Worm (Caenorhabditis elegans) whole organism, mixed stage, embryonic: ENCODE data around the gene rml-1.
"Not testable (repeated sequence)": the region's sequence is repeated elsewhere in the genome, so short reads cannot be mapped to it uniquely, and the experiment has no call there.

ENCODE experiments used
- M03D4.4 ChIP-seq: sonication (generic microtip); optimal IDR thresholded peaks from 2 replicates; lab custom pipeline; 2017; ENCODE audit warnings: mild to moderate bottlenecking, missing genetic modification characterization, missing compliant biosample characterization
- bed-3 ChIP-seq: fragments of 200-800 bp; sonication (Bioruptor generic); optimal IDR thresholded peaks from 3 replicates; lab custom pipeline; 2018; ENCODE audit warnings: mild to moderate bottlenecking, missing genetic modification characterization, moderate library complexity, missing compliant biosample characterization
- blmp-1 ChIP-seq: fragments of 150-350 bp; optimal IDR thresholded peaks from 2 replicates; lab custom pipeline; 2014; ENCODE audit warnings: missing biosample characterization, missing genetic modification characterization
- ceh-39 ChIP-seq: fragments of 150-350 bp; optimal IDR thresholded peaks from 2 replicates; lab custom pipeline; 2014; ENCODE audit warnings: missing biosample characterization, missing genetic modification characterization
- ceh-43 ChIP-seq: fragments of 200-800 bp; sonication (Bioruptor generic); optimal IDR thresholded peaks from 2 replicates; lab custom pipeline; 2018; ENCODE audit warnings: mild to moderate bottlenecking, missing genetic modification characterization, moderate library complexity, missing compliant biosample characterization
- ceh-83 ChIP-seq: fragments of 200-800 bp; sonication (Bioruptor generic); optimal IDR thresholded peaks from 2 replicates; lab custom pipeline; 2018; ENCODE audit warnings: mild to moderate bottlenecking, missing genetic modification characterization, missing compliant biosample characterization
- ces-1 ChIP-seq: fragments of 150-350 bp; optimal IDR thresholded peaks from 2 replicates; lab custom pipeline; 2014; ENCODE audit warnings: missing biosample characterization, missing genetic modification reagents, missing genetic modification characterization
- cnd-1 ChIP-seq: fragments of 200-800 bp; sonication (Bioruptor generic); optimal IDR thresholded peaks from 2 replicates; lab custom pipeline; 2018; ENCODE audit warnings: mild to moderate bottlenecking, missing genetic modification characterization, missing compliant biosample characterization
- drap-1 ChIP-seq: fragments of 200-800 bp; sonication (Bioruptor generic); optimal IDR thresholded peaks from 3 replicates; lab custom pipeline; 2018; ENCODE audit warnings: mild to moderate bottlenecking, missing genetic modification characterization, missing compliant biosample characterization
- elt-3 ChIP-seq: fragments of 150-350 bp; optimal IDR thresholded peaks from 2 replicates; lab custom pipeline; 2014; ENCODE audit warnings: missing biosample characterization, missing genetic modification characterization
- flh-1 ChIP-seq: fragments of 200-800 bp; sonication (Bioruptor generic); optimal IDR thresholded peaks from 2 replicates; lab custom pipeline; 2018; ENCODE audit warnings: mild to moderate bottlenecking, missing genetic modification characterization, moderate library complexity, missing compliant biosample characterization
- hlh-1 ChIP-seq: fragments of 150-350 bp; optimal IDR thresholded peaks from 2 replicates; lab custom pipeline; 2014; ENCODE audit warnings: missing biosample characterization, missing genetic modification reagents, missing genetic modification characterization
- lin-13 ChIP-seq: fragments of 150-350 bp; optimal IDR thresholded peaks from 2 replicates; lab custom pipeline; 2014; ENCODE audit warnings: missing biosample characterization, missing genetic modification characterization
- lsy-2 ChIP-seq: fragments of 150-350 bp; optimal IDR thresholded peaks from 2 replicates; lab custom pipeline; 2014; ENCODE audit warnings: missing biosample characterization, missing genetic modification characterization
- mab-5 ChIP-seq: fragments of 150-350 bp; optimal IDR thresholded peaks from 2 replicates; lab custom pipeline; 2014; ENCODE audit warnings: missing biosample characterization, missing genetic modification characterization
- mep-1 ChIP-seq: fragments of 150-350 bp; optimal IDR thresholded peaks from 2 replicates; lab custom pipeline; 2017; ENCODE audit warnings: missing biosample characterization, missing genetic modification reagents, missing genetic modification characterization, inconsistent platforms
- mls-2 ChIP-seq: sonication (generic microtip); optimal IDR thresholded peaks from 2 replicates; lab custom pipeline; 2016; ENCODE audit warnings: mild to moderate bottlenecking, missing genetic modification characterization, moderate library complexity, missing compliant biosample characterization
- nhr-12 ChIP-seq: fragments of 150-350 bp; optimal IDR thresholded peaks from 2 replicates; lab custom pipeline; 2014; ENCODE audit warnings: missing biosample characterization, missing genetic modification characterization
- nhr-2 ChIP-seq: fragments of 150-350 bp; optimal IDR thresholded peaks from 2 replicates; lab custom pipeline; 2014; ENCODE audit warnings: missing biosample characterization, missing genetic modification characterization
- nhr-237 ChIP-seq: fragments of 150-350 bp; optimal IDR thresholded peaks from 2 replicates; lab custom pipeline; 2014; ENCODE audit warnings: missing biosample characterization, missing genetic modification characterization
- nhr-28 ChIP-seq: fragments of 150-350 bp; optimal IDR thresholded peaks from 2 replicates; lab custom pipeline; 2014; ENCODE audit warnings: missing biosample characterization, missing genetic modification characterization
- nhr-76 ChIP-seq: sonication (generic microtip); optimal IDR thresholded peaks from 2 replicates; lab custom pipeline; 2017; ENCODE audit warnings: missing biosample characterization, missing genetic modification characterization
- pha-4 ChIP-seq: fragments of 150-350 bp; optimal IDR thresholded peaks from 2 replicates; lab custom pipeline; 2018; ENCODE audit warnings: missing biosample characterization, missing genetic modification reagents, missing genetic modification characterization
- snpc-4 ChIP-seq: fragments of 150-350 bp; optimal IDR thresholded peaks from 2 replicates; lab custom pipeline; 2014; ENCODE audit warnings: missing biosample characterization, missing genetic modification characterization
- sptf-1 ChIP-seq: sonication (generic microtip); optimal IDR thresholded peaks from 2 replicates; lab custom pipeline; 2017; ENCODE audit warnings: mild to moderate bottlenecking, missing genetic modification characterization, moderate library complexity, missing compliant biosample characterization
- tbx-8 ChIP-seq: fragments of 200-800 bp; sonication (Bioruptor generic); optimal IDR thresholded peaks from 2 replicates; lab custom pipeline; 2018; ENCODE audit warnings: mild to moderate bottlenecking, missing genetic modification characterization, moderate library complexity, missing compliant biosample characterization
- unc-120 ChIP-seq: sonication (generic microtip); optimal IDR thresholded peaks from 2 replicates; lab custom pipeline; 2017; ENCODE audit warnings: missing genetic modification characterization, missing compliant biosample characterization; ENCODE audit not compliant: poor library complexity, severe bottlenecking
- unc-39 ChIP-seq: fragments of 150-350 bp; optimal IDR thresholded peaks from 2 replicates; lab custom pipeline; 2014; ENCODE audit warnings: missing biosample characterization, missing genetic modification characterization
- unc-62 ChIP-seq: fragments of 150-350 bp; optimal IDR thresholded peaks from 2 replicates; lab custom pipeline; 2014; ENCODE audit warnings: missing biosample characterization, missing genetic modification reagents, missing genetic modification characterization
- zip-8 ChIP-seq: fragments of 150-350 bp; optimal IDR thresholded peaks from 2 replicates; lab custom pipeline; 2014; ENCODE audit warnings: missing biosample characterization, missing genetic modification characterization
- ztf-11 ChIP-seq: fragments of 150-350 bp; optimal IDR thresholded peaks from 2 replicates; lab custom pipeline; 2014; ENCODE audit warnings: missing biosample characterization, missing genetic modification characterization

The rml-1 gene

DNA sequence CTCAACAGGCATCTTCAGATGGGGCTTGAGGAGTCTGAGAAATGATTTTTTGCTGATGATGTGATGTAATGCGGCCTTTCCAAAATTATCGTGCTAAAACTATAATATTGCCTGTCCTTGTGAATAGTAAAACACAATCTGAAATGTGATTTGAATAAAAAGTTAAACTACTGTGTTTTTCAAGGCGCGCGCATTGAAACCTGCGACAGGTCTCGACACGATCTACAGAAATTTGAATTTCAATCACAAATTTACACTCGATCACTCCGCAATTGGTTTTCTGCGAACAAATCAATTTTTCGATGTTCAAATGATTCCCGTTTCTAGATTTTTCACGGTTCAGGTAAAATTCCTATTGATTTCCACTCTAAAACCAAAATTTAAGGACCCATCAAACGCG is 12.2 kb downstream of the rml-1 start, which contains the start of gene toca-2:
Gene toca-2 (plus strand): TSS at position 208 of the 400 bp plus-strand sequence.
- TF ChIP-seq pha-4 (tag; lab: Kevin White, UChicago) (no peak), drap-1 (no peak), ces-1 (no peak)
- TF ChIP-seq, all 35 proteins: peak for 0

ce11 chrIII:13751144-13751543 is 16.7 kb downstream of the rml-1 start, which contains the start of gene mlc-7:
TSS of gene mlc-7 (plus strand) at chrIII:13751444.
- TF ChIP-seq ztf-11 (tag; lab: Kevin White, UChicago); ceh-39; sptf-1 (tag; lab: Kevin White, UChicago): not testable (repeated sequence)

DNA sequence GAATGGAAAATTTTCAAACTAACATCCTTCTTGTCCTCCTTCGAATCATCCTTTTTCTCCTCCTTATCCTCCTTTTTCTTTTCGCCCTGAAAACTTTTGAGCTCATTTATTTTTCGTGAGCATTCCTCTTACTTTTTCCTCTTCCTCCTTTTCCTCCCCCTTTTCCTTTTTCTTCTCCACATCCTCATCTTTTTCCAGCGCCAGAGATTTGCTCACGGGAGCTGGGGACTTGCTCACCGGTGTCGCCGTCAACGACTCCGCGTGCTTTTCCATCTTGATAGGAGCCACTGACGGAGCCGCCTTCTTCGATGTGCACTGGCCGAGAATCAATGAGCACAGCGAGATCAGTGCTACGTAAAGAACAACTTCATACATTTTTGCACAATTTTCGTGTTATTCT is 19.6 kb downstream of the rml-1 start, which contains the start of gene K08E3.2:
Gene K08E3.2 (minus strand): TSS at position 375 of the 400 bp plus-strand sequence.
- TF ChIP-seq ceh-43 (GFP tag; lab: Kevin White, UChicago): no peak
- no peak for TF ChIP-seq hlh-1 (tag; lab: Kevin White, UChicago)
- no peak for TF ChIP-seq nhr-76 (tag; lab: Kevin White, UChicago)
- TF ChIP-seq nhr-237 (tag; lab: Kevin White, UChicago): no peak
- no peak for TF ChIP-seq zip-8 (tag; lab: Kevin White, UChicago)
- TF ChIP-seq ceh-83 (GFP tag; lab: Kevin White, UChicago): no peak
- TF ChIP-seq unc-39 (tag; lab: Kevin White, UChicago): no peak
- TF ChIP-seq cnd-1 (tag; lab: Kevin White, UChicago): no peak
- no peak for TF ChIP-seq nhr-2
- TF ChIP-seq mls-2 (tag; lab: Kevin White, UChicago): no peak
- TF ChIP-seq sptf-1 (tag; lab: Kevin White, UChicago): no peak
- no peak for TF ChIP-seq unc-120
- no peak for TF ChIP-seq ztf-11 (tag; lab: Kevin White, UChicago)
- no peak for TF ChIP-seq flh-1
- TF ChIP-seq nhr-28 (tag; lab: Kevin White, UChicago): no peak
- TF ChIP-seq lin-13 (tag; lab: Kevin White, UChicago): no peak
- TF ChIP-seq blmp-1 (tag; lab: Kevin White, UChicago): no peak
- no peak for TF ChIP-seq elt-3 (tag; lab: Kevin White, UChicago)
- TF ChIP-seq, all 35 proteins: peak for 0

DNA sequence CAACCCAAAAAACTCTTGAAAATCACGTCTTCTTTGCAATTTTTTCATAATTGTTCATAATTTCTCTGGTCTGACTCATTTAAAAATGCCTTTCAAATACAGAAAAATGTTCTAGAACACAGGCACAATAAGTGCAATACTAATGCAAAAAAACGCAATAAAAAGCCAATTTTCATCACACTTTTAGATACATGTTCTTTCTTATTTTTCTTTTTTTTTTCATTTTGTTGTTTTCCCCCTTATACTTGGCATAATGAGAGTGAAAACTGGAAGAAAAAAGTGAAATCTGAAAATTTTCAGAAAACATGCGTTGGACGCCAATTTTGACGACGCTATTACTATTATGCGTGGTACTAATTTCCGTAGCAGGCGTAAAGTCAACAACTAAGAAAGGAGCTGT is 24.0 kb downstream of the rml-1 start, which contains the start of gene tyr-2:
Gene tyr-2 (plus strand): TSS at position 301 of the 400 bp plus-strand sequence.
- TF ChIP-seq lsy-2: no peak
- no peak for TF ChIP-seq sptf-1 (tag; lab: Kevin White, UChicago)
- TF ChIP-seq nhr-12 (tag; lab: Kevin White, UChicago): no peak
- TF ChIP-seq mab-5: no peak
- no peak for TF ChIP-seq lin-13 (tag; lab: Kevin White, UChicago)
- TF ChIP-seq zip-8 (tag; lab: Kevin White, UChicago): no peak
- no peak for TF ChIP-seq snpc-4 (tag; lab: Kevin White, UChicago)
- no peak for TF ChIP-seq unc-62 (GFP tag; lab: Kevin White, UChicago)
- TF ChIP-seq flh-1: no peak
- no peak for TF ChIP-seq tbx-8 (GFP tag; lab: Kevin White, UChicago)
- TF ChIP-seq mep-1 (tag; lab: Kevin White, UChicago): no peak
- no peak for TF ChIP-seq nhr-237 (tag; lab: Kevin White, UChicago)
- no peak for TF ChIP-seq mls-2 (tag; lab: Kevin White, UChicago)
- TF ChIP-seq nhr-76 (tag; lab: Kevin White, UChicago): no peak
- TF ChIP-seq ztf-11 (tag; lab: Kevin White, UChicago): no peak
- TF ChIP-seq ceh-83 (GFP tag; lab: Kevin White, UChicago): no peak
- TF ChIP-seq bed-3 (GFP tag; lab: Kevin White, UChicago): no peak
- no peak for TF ChIP-seq unc-39 (tag; lab: Kevin White, UChicago)

DNA sequence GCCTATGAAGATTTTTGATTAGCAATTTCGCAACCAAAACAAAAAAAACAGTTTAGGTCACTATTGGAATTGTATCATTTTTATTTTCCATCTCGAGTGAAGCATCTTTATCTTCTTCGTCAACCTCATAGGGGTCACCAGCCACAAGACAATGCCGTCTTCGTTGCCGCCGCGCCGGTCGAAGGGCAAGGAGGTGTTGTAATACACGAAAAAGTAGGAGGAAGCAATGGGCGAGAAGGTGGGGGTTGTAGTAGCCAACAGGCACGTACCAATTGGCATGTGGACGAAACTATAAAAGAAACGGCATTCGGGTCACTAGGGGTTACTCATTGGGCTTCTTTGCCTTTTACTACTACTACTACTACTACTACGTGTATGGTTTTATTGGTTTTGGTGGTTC is 25.9 kb downstream of the rml-1 start:
- TF ChIP-seq tbx-8 (GFP tag; lab: Kevin White, UChicago) (no peak), ceh-39 (no peak), pha-4 (tag; lab: Kevin White, UChicago) (no peak), bed-3 (GFP tag; lab: Kevin White, UChicago) (no peak), ztf-11 (tag; lab: Kevin White, UChicago) (no peak), lsy-2 (no peak), lin-13 (tag; lab: Kevin White, UChicago) (no peak), snpc-4 (tag; lab: Kevin White, UChicago) (no peak), flh-1 (no peak), elt-3 (tag; lab: Kevin White, UChicago) (no peak), M03D4.4 (no peak)
